Worm (Caenorhabditis elegans) whole organism, L2 larva: ENCODE results near the gene ptp-3.

Experiments used
- C34F6.9 ChIP-seq: fragments of 150-350 bp; optimal IDR thresholded peaks from 2 replicates; lab custom pipeline; 2014; ENCODE audit warnings: missing biosample characterization, missing genetic modification characterization
- F13H6.1 ChIP-seq: sonication (generic microtip); optimal IDR thresholded peaks from 2 replicates; lab custom pipeline; 2016; ENCODE audit warnings: missing genetic modification characterization, missing compliant biosample characterization
- ZK546.5 ChIP-seq: sonication (generic microtip); optimal IDR thresholded peaks from 2 replicates; lab custom pipeline; 2017; ENCODE audit warnings: missing biosample characterization, missing genetic modification characterization
- aly-2 ChIP-seq: fragments of 150-350 bp; optimal IDR thresholded peaks from 2 replicates; lab custom pipeline; 2014; ENCODE audit warnings: missing biosample characterization, missing genetic modification characterization
- ama-1 ChIP-seq: fragments of 150-350 bp; optimal IDR thresholded peaks from 2 replicates; lab custom pipeline; 2018; ENCODE audit warnings: inconsistent platforms
- blmp-1 ChIP-seq: sonication (generic microtip); optimal IDR thresholded peaks from 2 replicates; lab custom pipeline; 2017; ENCODE audit warnings: missing genetic modification characterization, mild to moderate bottlenecking, missing compliant biosample characterization, antibody characterized with exemption, moderate library complexity; ENCODE audit not compliant: insufficient read depth
- ceh-16 ChIP-seq: fragments of 150-350 bp; optimal IDR thresholded peaks from 2 replicates; lab custom pipeline; 2014; ENCODE audit warnings: missing biosample characterization, missing genetic modification characterization
- ceh-82 ChIP-seq: fragments of 150-350 bp; optimal IDR thresholded peaks from 2 replicates; lab custom pipeline; 2014; ENCODE audit warnings: missing biosample characterization, missing genetic modification characterization
- crh-2 ChIP-seq: sonication (generic microtip); optimal IDR thresholded peaks from 2 replicates; lab custom pipeline; 2017; ENCODE audit warnings: missing biosample characterization, missing genetic modification characterization
- dmd-4 ChIP-seq: sonication (generic microtip); optimal IDR thresholded peaks from 2 replicates; lab custom pipeline; 2017; ENCODE audit warnings: missing biosample characterization, missing genetic modification characterization
- egl-27 ChIP-seq: sonication (generic microtip); optimal IDR thresholded peaks from 3 replicates; lab custom pipeline; 2017; ENCODE audit warnings: missing biosample characterization, missing genetic modification reagents, missing genetic modification characterization
- elt-1 ChIP-seq: fragments of 150-350 bp; optimal IDR thresholded peaks from 2 replicates; lab custom pipeline; 2014; ENCODE audit warnings: missing biosample characterization, missing genetic modification characterization
- fos-1 ChIP-seq: fragments of 150-350 bp; optimal IDR thresholded peaks from 2 replicates; lab custom pipeline; 2014; ENCODE audit warnings: missing biosample characterization, missing genetic modification characterization
- gmeb-1 ChIP-seq: fragments of 150-350 bp; optimal IDR thresholded peaks from 2 replicates; lab custom pipeline; 2014; ENCODE audit warnings: missing biosample characterization, missing genetic modification characterization
- lin-39 ChIP-seq: fragments of 150-350 bp; optimal IDR thresholded peaks from 2 replicates; lab custom pipeline; 2014; ENCODE audit warnings: missing biosample characterization, missing genetic modification reagents, missing genetic modification characterization
- lsy-2 ChIP-seq, 2 experiments: fragments of 150-350 bp in 1 of 2; sonication (generic microtip) in 1 of 2; optimal IDR thresholded peaks; 2 replicates each; lab custom pipeline; 2014 to 2017; ENCODE audit warnings: missing biosample characterization in 2 of 2, missing genetic modification characterization in 2 of 2
- mbf-1 ChIP-seq: sonication (generic microtip); optimal IDR thresholded peaks from 2 replicates; lab custom pipeline; 2017; ENCODE audit warnings: missing biosample characterization, missing genetic modification characterization
- nhr-10 ChIP-seq: sonication (generic microtip); optimal IDR thresholded peaks from 2 replicates; lab custom pipeline; 2017; ENCODE audit warnings: missing biosample characterization, missing genetic modification characterization
- nhr-12 ChIP-seq: fragments of 150-350 bp; optimal IDR thresholded peaks from 2 replicates; lab custom pipeline; 2014; ENCODE audit warnings: missing biosample characterization, missing genetic modification characterization
- nhr-21 ChIP-seq: fragments of 150-350 bp; optimal IDR thresholded peaks from 2 replicates; lab custom pipeline; 2014; ENCODE audit warnings: missing biosample characterization, missing genetic modification characterization
- nhr-25 ChIP-seq: fragments of 150-350 bp; sonication (generic microtip); optimal IDR thresholded peaks from 3 replicates; lab custom pipeline; 2014; ENCODE audit warnings: missing biosample characterization, missing genetic modification characterization
- nhr-6 ChIP-seq: fragments of 150-350 bp; optimal IDR thresholded peaks from 2 replicates; lab custom pipeline; 2014; ENCODE audit warnings: missing biosample characterization, missing genetic modification characterization
- nhr-77 ChIP-seq: fragments of 150-350 bp; optimal IDR thresholded peaks from 2 replicates; lab custom pipeline; 2014; ENCODE audit warnings: missing biosample characterization, missing genetic modification characterization
- sem-4 ChIP-seq: fragments of 150-350 bp; optimal IDR thresholded peaks from 2 replicates; lab custom pipeline; 2014; ENCODE audit warnings: missing biosample characterization, missing genetic modification reagents, missing genetic modification characterization
- skn-1 ChIP-seq: sonication (generic microtip); optimal IDR thresholded peaks from 2 replicates; lab custom pipeline; 2017; ENCODE audit warnings: missing biosample characterization, missing genetic modification characterization
- sma-3 ChIP-seq: sonication (generic microtip); optimal IDR thresholded peaks from 2 replicates; lab custom pipeline; 2016; ENCODE audit warnings: missing genetic modification reagents, missing genetic modification characterization, missing compliant biosample characterization
- sma-9 ChIP-seq, 2 experiments: fragments of 150-350 bp in 1 of 2; sonication (generic microtip) in 1 of 2; optimal IDR thresholded peaks; 2 replicates each; lab custom pipeline; 2014 to 2016; ENCODE audit warnings: missing genetic modification characterization in 2 of 2, mild to moderate bottlenecking in 1 of 2, missing biosample characterization in 1 of 2, missing compliant biosample characterization in 1 of 2, missing genetic modification reagents in 1 of 2, moderate library complexity in 1 of 2
- snpc-4 ChIP-seq: fragments of 150-350 bp; optimal IDR thresholded peaks from 2 replicates; lab custom pipeline; 2014; ENCODE audit warnings: missing biosample characterization, missing genetic modification characterization
- unc-39 ChIP-seq: fragments of 150-350 bp; optimal IDR thresholded peaks from 2 replicates; lab custom pipeline; 2014; ENCODE audit warnings: missing biosample characterization, missing genetic modification characterization
- unc-55 ChIP-seq: fragments of 150-350 bp; sonication (generic microtip); optimal IDR thresholded peaks from 3 replicates; lab custom pipeline; 2014; ENCODE audit warnings: missing biosample characterization, missing genetic modification reagents, missing genetic modification characterization
- zag-1 ChIP-seq: fragments of 150-350 bp; optimal IDR thresholded peaks from 2 replicates; lab custom pipeline; 2014; ENCODE audit warnings: missing biosample characterization, missing genetic modification characterization
- ztf-4 ChIP-seq: fragments of 150-350 bp; optimal IDR thresholded peaks from 2 replicates; lab custom pipeline; 2014; ENCODE audit warnings: missing biosample characterization, missing genetic modification characterization

The ptp-3 gene

DNA sequence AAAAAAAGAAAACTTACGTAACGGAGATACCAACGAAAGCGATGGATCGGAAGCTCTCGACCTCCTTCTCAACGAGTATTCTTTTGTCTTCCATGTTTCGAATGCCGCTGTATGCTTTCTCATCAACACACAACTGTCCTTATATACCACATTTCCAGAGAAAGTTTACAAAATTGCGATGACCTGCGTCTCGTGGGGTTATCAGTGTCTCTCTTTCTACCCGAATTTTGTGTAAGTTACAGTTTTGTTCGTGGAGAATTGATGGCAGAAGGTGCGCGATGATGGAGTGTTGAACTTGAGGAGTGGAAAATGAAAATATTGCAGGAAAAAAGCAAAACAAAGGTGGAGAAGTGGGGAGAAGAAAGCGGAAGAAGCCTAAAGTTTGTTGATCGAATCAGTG, 38.3 kb downstream of the ptp-3 start, which contains the start of gene col-81:
TSS of gene col-81 (minus strand) at position 101 of the 400 bp plus-strand sequence.
- TF ChIP-seq F13H6.1 (tag; lab: Kevin White, UChicago) = no peak
- no peak for TF ChIP-seq crh-2
- TF ChIP-seq nhr-12 (tag; lab: Kevin White, UChicago) = no peak
- TF ChIP-seq sem-4 (tag; lab: Kevin White, UChicago) = no peak
- no peak for TF ChIP-seq blmp-1
- TF ChIP-seq unc-55 (GFP tag; lab: Kevin White, UChicago) = no peak
- TF ChIP-seq skn-1 (tag; lab: Kevin White, UChicago) = no peak
- TF ChIP-seq ztf-4 (tag; lab: Kevin White, UChicago) = no peak
- no peak for TF ChIP-seq dmd-4 (tag; lab: Kevin White, UChicago)
- TF ChIP-seq lin-39 (tag; lab: Kevin White, UChicago) = no peak
- no peak for TF ChIP-seq ceh-16 (tag; lab: Kevin White, UChicago)
- TF ChIP-seq nhr-6 = no peak

DNA sequence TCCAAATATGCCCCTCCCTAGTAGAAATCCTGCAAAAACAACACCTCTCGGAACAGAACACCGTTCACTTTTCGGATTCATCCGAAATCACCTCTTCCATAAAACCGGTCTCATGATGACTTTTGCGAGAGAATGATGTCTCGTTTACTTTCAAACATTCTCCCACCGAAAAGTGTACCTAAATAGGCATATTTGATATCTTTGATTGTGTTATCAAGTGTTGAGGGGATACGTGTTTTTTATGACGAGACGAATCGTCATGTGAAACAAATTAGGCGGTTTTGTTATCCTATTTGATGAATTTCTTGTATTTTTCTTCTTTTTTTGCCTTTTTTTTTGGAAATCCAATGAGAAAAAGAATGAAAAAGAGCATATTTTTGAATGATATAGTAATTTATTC, 39.9 kb downstream of the ptp-3 start:
- TF ChIP-seq nhr-10 (tag; lab: Kevin White, UChicago) = no peak
- TF ChIP-seq ama-1 (lab: Kevin White, UChicago) = peak; percentile 51
- no peak for TF ChIP-seq unc-55 (GFP tag; lab: Kevin White, UChicago)
- TF ChIP-seq sma-3 = no peak
- no peak for TF ChIP-seq ceh-82 (tag; lab: Kevin White, UChicago)
- TF ChIP-seq fos-1 (tag; lab: Kevin White, UChicago) = no peak
- TF ChIP-seq nhr-25 = peak; percentile 73
- TF ChIP-seq zag-1 (tag; lab: Kevin White, UChicago) = no peak
- TF ChIP-seq aly-2 (tag; lab: Kevin White, UChicago) = no peak
- TF ChIP-seq, all 48 proteins: peak for 2

DNA sequence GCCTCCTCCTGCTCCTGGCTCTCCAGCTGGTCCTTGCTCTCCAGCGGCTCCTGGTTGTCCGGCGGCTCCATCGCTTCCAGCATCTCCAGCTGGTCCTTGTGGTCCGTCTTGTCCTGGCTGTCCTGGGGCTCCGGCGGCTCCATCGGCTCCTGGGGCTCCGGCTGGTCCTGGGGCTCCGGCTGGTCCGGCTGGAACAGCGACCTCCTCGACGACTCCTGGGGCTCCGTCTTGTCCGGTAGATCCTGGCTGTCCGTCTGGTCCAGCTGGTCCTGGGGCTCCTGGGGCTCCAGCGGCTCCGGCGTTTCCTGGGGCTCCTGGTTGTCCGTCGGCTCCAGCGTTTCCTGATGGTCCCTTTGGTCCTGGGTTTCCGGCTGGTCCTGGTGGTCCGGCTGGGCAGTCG, 40.4 kb downstream of the ptp-3 start:
- TF ChIP-seq unc-39 (tag; lab: Kevin White, UChicago) = no peak
- TF ChIP-seq crh-2 = no peak
- no peak for TF ChIP-seq C34F6.9
- no peak for TF ChIP-seq ceh-16 (tag; lab: Kevin White, UChicago)
- no peak for TF ChIP-seq nhr-6
- TF ChIP-seq blmp-1 = no peak
- TF ChIP-seq nhr-10 (tag; lab: Kevin White, UChicago) = no peak
- TF ChIP-seq lsy-2 (tag; optimal IDR thresholded peaks at IDR 0.05; lab: Kevin White, UChicago) = no peak
- no peak for TF ChIP-seq dmd-4 (tag; lab: Kevin White, UChicago)
- no peak for TF ChIP-seq egl-27 (tag; lab: Kevin White, UChicago)
- TF ChIP-seq snpc-4 = no peak

DNA sequence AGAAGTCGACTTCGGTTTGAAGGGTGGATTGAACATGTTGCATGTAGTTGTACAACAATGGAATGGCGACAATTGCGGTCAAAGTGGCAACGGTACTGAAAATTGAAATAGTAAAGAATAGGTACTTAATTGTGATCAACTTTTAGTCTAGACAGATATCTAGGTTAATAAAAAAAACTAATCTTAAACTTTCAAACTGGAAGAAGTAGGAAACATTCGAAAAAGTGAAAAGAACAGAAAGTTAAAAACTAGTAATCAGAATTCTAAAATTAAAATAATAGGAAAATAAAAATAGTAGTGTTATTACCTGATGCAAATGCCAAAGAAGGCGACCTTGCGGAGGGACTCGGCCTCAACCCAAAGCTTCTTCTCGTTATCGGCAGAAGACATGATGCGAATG, 41.1 kb downstream of the ptp-3 start:
- TF ChIP-seq skn-1 (tag; lab: Kevin White, UChicago) = no peak
- no peak for TF ChIP-seq nhr-21
- TF ChIP-seq nhr-77 (tag; lab: Kevin White, UChicago) = no peak

DNA sequence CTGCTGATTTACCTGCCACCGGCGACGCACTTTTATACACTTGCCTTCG, 41.3 kb downstream of the ptp-3 start, which contains the start of gene ram-2:
TSS of gene ram-2 (minus strand) at position 47 of the 49 bp plus-strand sequence.
- no peak for TF ChIP-seq nhr-21
- no peak for TF ChIP-seq F13H6.1 (tag; lab: Kevin White, UChicago)
- no peak for TF ChIP-seq gmeb-1
- no peak for TF ChIP-seq ZK546.5 (tag; lab: Kevin White, UChicago)
- no peak for TF ChIP-seq elt-1 (tag; lab: Kevin White, UChicago)
- no peak for TF ChIP-seq sem-4 (tag; lab: Kevin White, UChicago)

DNA sequence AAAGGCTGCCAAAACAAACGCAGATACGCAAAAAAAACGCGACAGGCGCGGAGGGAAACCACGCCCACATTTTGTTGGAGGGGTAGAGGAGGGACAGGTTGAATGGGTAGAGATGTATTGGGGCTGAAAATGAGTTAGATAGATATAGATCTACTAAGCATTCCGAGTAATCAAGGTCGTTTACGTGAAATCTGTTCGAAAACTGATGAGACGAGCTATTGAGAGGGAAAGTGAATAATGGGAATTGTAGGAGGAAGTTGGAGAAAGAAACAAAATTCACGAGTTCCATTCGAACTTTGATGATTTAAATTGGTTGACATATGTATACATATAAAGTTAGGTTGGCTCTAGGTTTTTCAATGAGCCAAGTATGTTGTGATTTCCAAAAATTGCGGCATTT, 41.5 kb downstream of the ptp-3 start:
- no peak for TF ChIP-seq unc-39 (tag; lab: Kevin White, UChicago)
- peak; percentile 85 for TF ChIP-seq ceh-16 (tag; lab: Kevin White, UChicago)
- TF ChIP-seq blmp-1 = peak; percentile 63
- no peak for TF ChIP-seq ceh-82 (tag; lab: Kevin White, UChicago)
- TF ChIP-seq nhr-77 (tag; lab: Kevin White, UChicago) = no peak
- peak; percentile 52 for TF ChIP-seq nhr-25
- TF ChIP-seq sma-9 (GFP tag; optimal IDR thresholded peaks at IDR 0.05; lab: Kevin White, UChicago) = peak; percentile 43
- TF ChIP-seq sma-9 (tag; optimal IDR thresholded peaks at IDR 0.05; lab: Kevin White, UChicago) = no peak
- TF ChIP-seq, all 48 proteins: peak for 4

DNA sequence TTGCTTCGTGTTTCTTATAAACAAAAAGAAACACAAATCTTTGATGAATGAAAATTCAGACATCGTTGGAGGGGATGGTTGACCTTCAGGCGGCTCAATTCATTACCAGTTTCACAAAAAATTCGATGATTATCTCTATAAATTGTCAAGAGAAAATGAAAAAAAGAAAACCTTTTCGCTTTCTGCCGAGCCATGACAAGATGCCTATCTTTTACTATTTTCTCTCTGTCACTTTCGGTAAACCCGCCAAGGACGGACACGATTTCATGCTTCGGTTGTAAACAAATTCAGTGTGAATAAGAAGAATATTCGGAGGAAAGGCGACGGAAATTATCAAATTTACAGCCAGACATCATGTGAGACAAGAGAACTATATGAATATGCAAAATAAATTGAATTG, 45.4 kb downstream of the ptp-3 start:
- TF ChIP-seq nhr-25 (peak; percentile 66), blmp-1 (peak; percentile 97), sma-3 (no peak), ceh-16 (tag; lab: Kevin White, UChicago) (peak; percentile 59), sem-4 (tag; lab: Kevin White, UChicago) (no peak), ama-1 (lab: Kevin White, UChicago) (no peak), mbf-1 (tag; lab: Kevin White, UChicago) (no peak), sma-9 (GFP tag; optimal IDR thresholded peaks at IDR 0.05; lab: Kevin White, UChicago) (peak; percentile 37), sma-9 (tag; optimal IDR thresholded peaks at IDR 0.05; lab: Kevin White, UChicago) (no peak), skn-1 (tag; lab: Kevin White, UChicago) (no peak), zag-1 (tag; lab: Kevin White, UChicago) (no peak)
